Worm (Caenorhabditis elegans) whole organism, young adult: Measurements from ENCODE around the gene sshk-1.
A peak's percentile ranks its signal among the peaks of the same experiment; 100 is the strongest.

Source experiments
- B0261.1 ChIP-seq: sonication (generic microtip); optimal IDR thresholded peaks from 2 replicates; lab custom pipeline; 2016; ENCODE audit warnings: mild to moderate bottlenecking, missing genetic modification characterization, moderate library complexity, missing compliant biosample characterization
- D2030.7 ChIP-seq: fragments of 200-800 bp; sonication (Bioruptor generic); IDR thresholded peaks from 2 replicates; pipeline ENCODE4 v1.3.6; 2022; ENCODE audit warnings: missing genetic modification reagents, missing genetic modification characterization, missing compliant biosample characterization
- F33H1.4 ChIP-seq: fragments of 200-800 bp; sonication (Bioruptor generic); IDR thresholded peaks from 2 replicates; pipeline ENCODE4 v1.3.6; 2022; ENCODE audit warnings: missing genetic modification reagents, missing genetic modification characterization, missing compliant biosample characterization
- F37B4.10 ChIP-seq: fragments of 200-800 bp; sonication (Bioruptor generic); IDR thresholded peaks from 2 replicates; pipeline ENCODE4 v1.3.6; 2022; ENCODE audit warnings: missing genetic modification characterization, missing compliant biosample characterization
- F39B2.1 ChIP-seq: fragments of 200-800 bp; sonication (Bioruptor generic); IDR thresholded peaks from 2 replicates; pipeline ENCODE4 v1.3.6; 2022; ENCODE audit warnings: missing genetic modification reagents, missing genetic modification characterization, missing compliant biosample characterization
- F55B11.4 ChIP-seq: sonication (generic microtip); optimal IDR thresholded peaks from 2 replicates; lab custom pipeline; 2016; ENCODE audit warnings: missing compliant biosample characterization, missing genetic modification characterization, borderline replicate concordance; ENCODE audit not compliant: insufficient read depth
- F57A8.1 ChIP-seq: fragments of 200-800 bp; sonication (Bioruptor generic); optimal IDR thresholded peaks from 2 replicates; lab custom pipeline; 2018; ENCODE audit warnings: mild to moderate bottlenecking, missing genetic modification characterization, moderate library complexity, missing compliant biosample characterization
- T07F8.4 ChIP-seq: sonication (generic microtip); optimal IDR thresholded peaks from 2 replicates; lab custom pipeline; 2016; ENCODE audit warnings: mild to moderate bottlenecking, missing genetic modification characterization, moderate library complexity, missing compliant biosample characterization
- Y53G8AR.9 ChIP-seq: fragments of 200-800 bp; sonication (Bioruptor generic); conservative IDR thresholded peaks from 2 replicates; pipeline ENCODE4 v1.3.6; 2022; ENCODE audit warnings: missing genetic modification reagents, missing genetic modification characterization, missing compliant biosample characterization
- Y56A3A.18 ChIP-seq: fragments of 200-800 bp; sonication (Bioruptor generic); IDR thresholded peaks from 2 replicates; pipeline ENCODE4 v1.3.6; 2022; ENCODE audit warnings: missing genetic modification reagents, missing genetic modification characterization, missing compliant biosample characterization
- aptf-2 ChIP-seq: fragments of 200-800 bp; sonication (Bioruptor generic); conservative IDR thresholded peaks from 2 replicates; pipeline ENCODE4 v1.3.6; 2022; ENCODE audit warnings: missing genetic modification reagents, missing genetic modification characterization, missing compliant biosample characterization
- aptf-3 ChIP-seq: fragments of 200-800 bp; sonication (Bioruptor generic); IDR thresholded peaks from 2 replicates; pipeline ENCODE4 v1.3.6; 2022; ENCODE audit warnings: missing genetic modification characterization, missing compliant biosample characterization
- attf-5 ChIP-seq: fragments of 200-800 bp; sonication (Bioruptor generic); optimal IDR thresholded peaks from 2 replicates; lab custom pipeline; 2018; ENCODE audit warnings: mild to moderate bottlenecking, missing genetic modification characterization, missing compliant biosample characterization
- die-1 ChIP-seq: sonication (generic microtip); optimal IDR thresholded peaks from 2 replicates; lab custom pipeline; 2016; ENCODE audit warnings: missing genotype, mild to moderate bottlenecking, missing genetic modification characterization, missing compliant biosample characterization
- dpff-1 ChIP-seq: sonication (generic microtip); optimal IDR thresholded peaks from 2 replicates; lab custom pipeline; 2017; ENCODE audit warnings: mild to moderate bottlenecking, missing genetic modification characterization, missing compliant biosample characterization
- efl-1 ChIP-seq: fragments of 150-350 bp; optimal IDR thresholded peaks from 2 replicates; lab custom pipeline; 2014; ENCODE audit warnings: missing biosample characterization, missing genetic modification reagents, missing genetic modification characterization
- egl-44 ChIP-seq: fragments of 200-800 bp; sonication (Bioruptor generic); IDR thresholded peaks from 2 replicates; pipeline ENCODE4 v1.3.6; 2022; ENCODE audit warnings: missing genetic modification reagents, missing genetic modification characterization, missing compliant biosample characterization
- hlh-26 ChIP-seq: fragments of 200-800 bp; sonication (Bioruptor generic); conservative IDR thresholded peaks from 2 replicates; pipeline ENCODE4 v1.3.6; 2022; ENCODE audit warnings: missing genetic modification reagents, missing genetic modification characterization, missing compliant biosample characterization
- hmg-1.2 ChIP-seq: fragments of 200-800 bp; sonication (Bioruptor generic); IDR thresholded peaks from 2 replicates; pipeline ENCODE4 v1.3.6; 2022; ENCODE audit warnings: missing genetic modification reagents, missing genetic modification characterization, missing compliant biosample characterization
- hrde-1 ChIP-seq: sonication (generic microtip); optimal IDR thresholded peaks from 2 replicates; lab custom pipeline; 2016; ENCODE audit warnings: missing genetic modification characterization, mild to moderate bottlenecking, missing compliant biosample characterization, moderate library complexity, missing genotype, missing genetic modification reagents, borderline replicate concordance
- lag-1 ChIP-seq: fragments of 200-800 bp; sonication (Bioruptor generic); IDR thresholded peaks from 2 replicates; pipeline ENCODE4 v1.3.6; 2022; ENCODE audit warnings: missing genetic modification reagents, missing genetic modification characterization, missing compliant biosample characterization
- let-607 ChIP-seq, 2 experiments: fragments of 200-800 bp in 1 of 2; sonication (Bioruptor generic) in 1 of 2; sonication (generic microtip) in 1 of 2; optimal IDR thresholded peaks; 2 replicates each; lab custom pipeline; 2016 to 2018; ENCODE audit warnings: mild to moderate bottlenecking in 2 of 2, missing compliant biosample characterization in 2 of 2, missing genetic modification characterization in 2 of 2, moderate library complexity in 2 of 2, missing genotype in 1 of 2
- lin-40 ChIP-seq: sonication (generic microtip); optimal IDR thresholded peaks from 2 replicates; lab custom pipeline; 2016; ENCODE audit warnings: missing genetic modification characterization, mild to moderate bottlenecking, missing compliant biosample characterization, missing genotype, missing genetic modification reagents
- lin-54 ChIP-seq: fragments of 200-800 bp; sonication (Bioruptor generic); optimal IDR thresholded peaks from 2 replicates; lab custom pipeline; 2018; ENCODE audit warnings: mild to moderate bottlenecking, missing genetic modification characterization, missing compliant biosample characterization
- lsl-1 ChIP-seq: fragments of 200-800 bp; sonication (Bioruptor generic); optimal IDR thresholded peaks from 2 replicates; lab custom pipeline; 2018; ENCODE audit warnings: mild to moderate bottlenecking, missing genetic modification characterization, moderate library complexity, missing compliant biosample characterization
- madf-3 ChIP-seq: fragments of 200-800 bp; sonication (Bioruptor generic); IDR thresholded peaks from 2 replicates; pipeline ENCODE4 v1.3.6; 2022; ENCODE audit warnings: missing genetic modification reagents, missing genetic modification characterization, missing compliant biosample characterization
- madf-8 ChIP-seq: fragments of 200-800 bp; sonication (Bioruptor generic); conservative IDR thresholded peaks from 2 replicates; pipeline ENCODE4 v1.3.6; 2022; ENCODE audit warnings: missing genetic modification reagents, missing genetic modification characterization, missing compliant biosample characterization
- mel-28 ChIP-seq: sonication (generic microtip); optimal IDR thresholded peaks from 2 replicates; lab custom pipeline; 2016; ENCODE audit warnings: borderline replicate concordance, mild to moderate bottlenecking, missing genetic modification characterization, missing compliant biosample characterization
- mes-4 ChIP-seq: sonication (generic microtip); optimal IDR thresholded peaks from 2 replicates; lab custom pipeline; 2016; ENCODE audit warnings: missing genotype, missing genetic modification characterization, missing compliant biosample characterization
- mxl-1 ChIP-seq: sonication (generic microtip); optimal IDR thresholded peaks from 2 replicates; lab custom pipeline; 2016; ENCODE audit warnings: missing genetic modification characterization, missing compliant biosample characterization
- nfya-1 ChIP-seq: sonication (generic microtip); optimal IDR thresholded peaks from 2 replicates; lab custom pipeline; 2017; ENCODE audit warnings: antibody characterized with exemption, missing compliant biosample characterization, missing genetic modification characterization, borderline replicate concordance; ENCODE audit not compliant: insufficient read depth
- nhr-120 ChIP-seq: fragments of 200-800 bp; sonication (Bioruptor generic); IDR thresholded peaks from 2 replicates; pipeline ENCODE4 v1.3.6; 2022; ENCODE audit warnings: missing genetic modification characterization, missing compliant biosample characterization
- nhr-27 ChIP-seq: fragments of 200-800 bp; sonication (Bioruptor generic); optimal IDR thresholded peaks from 2 replicates; lab custom pipeline; 2018; ENCODE audit warnings: mild to moderate bottlenecking, missing genetic modification characterization, moderate library complexity, missing compliant biosample characterization
- rcor-1 ChIP-seq: fragments of 200-800 bp; sonication (Bioruptor generic); IDR thresholded peaks from 2 replicates; pipeline ENCODE4 v1.3.6; 2022; ENCODE audit warnings: missing genetic modification reagents, missing genetic modification characterization, missing compliant biosample characterization
- repo-1 ChIP-seq: sonication (generic microtip); optimal IDR thresholded peaks from 2 replicates; lab custom pipeline; 2017; ENCODE audit warnings: mild to moderate bottlenecking, missing genetic modification characterization, missing compliant biosample characterization
- sea-2 ChIP-seq: fragments of 200-800 bp; sonication (Bioruptor generic); IDR thresholded peaks from 2 replicates; pipeline ENCODE4 v1.3.6; 2022; ENCODE audit warnings: missing genetic modification characterization, missing compliant biosample characterization
- snpc-1.1 ChIP-seq: sonication (generic microtip); optimal IDR thresholded peaks from 2 replicates; lab custom pipeline; 2017; ENCODE audit warnings: missing genetic modification characterization, mild to moderate bottlenecking, missing compliant biosample characterization, antibody characterized with exemption, moderate library complexity, missing genotype, missing genetic modification reagents; ENCODE audit not compliant: insufficient read depth
- snpc-1.3 ChIP-seq: sonication (generic microtip); optimal IDR thresholded peaks from 2 replicates; lab custom pipeline; 2017; ENCODE audit warnings: missing genetic modification characterization, mild to moderate bottlenecking, missing compliant biosample characterization, antibody characterized with exemption, moderate library complexity, missing genotype, missing genetic modification reagents; ENCODE audit not compliant: insufficient read depth
- snpc-4 ChIP-seq, 5 experiments: fragments of 150-350 bp in 1 of 5; sonication (generic microtip) in 4 of 5; optimal IDR thresholded peaks; 2 replicates each; lab custom pipeline; 2014 to 2018; ENCODE audit warnings: missing genetic modification characterization in 5 of 5, missing biosample characterization in 3 of 5, antibody characterized with exemption in 2 of 5, mild to moderate bottlenecking in 2 of 5, missing compliant biosample characterization in 2 of 5, missing genotype in 2 of 5, moderate library complexity in 2 of 5, missing genetic modification reagents in 1 of 5
- tbp1 ChIP-seq: fragments of 200-800 bp; sonication (Bioruptor generic); optimal IDR thresholded peaks from 2 replicates; lab custom pipeline; 2018; ENCODE audit warnings: mild to moderate bottlenecking, missing genetic modification characterization, missing compliant biosample characterization
- unc-130 ChIP-seq: sonication (generic microtip); optimal IDR thresholded peaks from 2 replicates; lab custom pipeline; 2016; ENCODE audit warnings: missing genetic modification reagents, missing genetic modification characterization, missing compliant biosample characterization
- zfh-2 ChIP-seq: fragments of 200-800 bp; sonication (Bioruptor generic); conservative IDR thresholded peaks from 2 replicates; pipeline ENCODE4 v1.3.6; 2022; ENCODE audit warnings: missing genetic modification reagents, missing genetic modification characterization, missing compliant biosample characterization
- ztf-18 ChIP-seq: sonication (generic microtip); optimal IDR thresholded peaks from 2 replicates; lab custom pipeline; 2016; ENCODE audit warnings: missing genotype, mild to moderate bottlenecking, missing genetic modification characterization, missing compliant biosample characterization
- ztf-25 ChIP-seq: fragments of 200-800 bp; sonication (Bioruptor generic); IDR thresholded peaks from 2 replicates; pipeline ENCODE4 v1.3.6; 2022; ENCODE audit warnings: missing genetic modification reagents, missing genetic modification characterization, missing compliant biosample characterization
- ztf-26 ChIP-seq: sonication (generic microtip); optimal IDR thresholded peaks from 2 replicates; lab custom pipeline; 2017; ENCODE audit warnings: missing genetic modification characterization, missing compliant biosample characterization
- ztf-28 ChIP-seq: fragments of 200-800 bp; sonication (Bioruptor generic); IDR thresholded peaks from 2 replicates; pipeline ENCODE4 v1.3.6; 2022; ENCODE audit warnings: missing genetic modification reagents, missing genetic modification characterization, missing compliant biosample characterization

Gene sshk-1

ce11 chrV:20845524-20846208 lies 29.7 kb downstream of the sshk-1 start, which contains the start of the genes F31D4.2 and fkb-6 (continued):
- TF ChIP-seq F57A8.1 (GFP tag; lab: Kevin White, UChicago) (no peak), F55B11.4 (tag; lab: Kevin White, UChicago) (no peak), ztf-25 (GFP tag; lab: Robert Waterston, UW) (no peak), unc-130 (GFP tag; lab: Kevin White, UChicago) (no peak), snpc-4 (GFP tag; optimal IDR thresholded peaks at IDR 0.05; lab: Kevin White, UChicago) (no peak), snpc-4 (tag; optimal IDR thresholded peaks at IDR 0.05; lab: Kevin White, UChicago) (peak in 3 of 4 experiments; percentile 6 to 60 (median 23)), T07F8.4 (tag; lab: Kevin White, UChicago) (no peak), F33H1.4 (0 out of 2 replicates have a peak, but pooled peaks have one; percentile 7), Y56A3A.18 (GFP tag; lab: Robert Waterston, UW) (no peak), F37B4.10 (GFP tag; lab: Robert Waterston, UW) (no peak), aptf-3 (GFP tag; lab: Robert Waterston, UW) (no peak), mel-28 (tag; lab: Kevin White, UChicago) (no peak), nhr-27 (tag; lab: Kevin White, UChicago) (no peak), lsl-1 (GFP tag; lab: Kevin White, UChicago) (peak; percentile 88), ztf-18 (tag; lab: Kevin White, UChicago) (no peak), efl-1 (GFP tag; lab: Kevin White, UChicago) (no peak), hlh-26 (GFP tag; lab: Robert Waterston, UW) (no peak), snpc-1.3 (tag; lab: Kevin White, UChicago) (no peak), B0261.1 (tag; lab: Kevin White, UChicago) (no peak), lin-40 (peak; percentile 57), die-1 (tag; lab: Kevin White, UChicago) (no peak), aptf-2 (GFP tag; lab: Robert Waterston, UW) (no peak), rcor-1 (GFP tag; lab: Robert Waterston, UW) (peak; percentile 79), Y53G8AR.9 (GFP tag; lab: Robert Waterston, UW) (peak; percentile 67), ztf-28 (GFP tag; lab: Robert Waterston, UW) (no peak), lag-1 (GFP tag; lab: Robert Waterston, UW) (no peak), snpc-1.1 (peak; percentile 18), nfya-1 (tag; lab: Kevin White, UChicago) (no peak), madf-3 (0 out of 2 replicates have a peak, but pooled peaks have one; percentile 25), let-607 (tag; optimal IDR thresholded peaks at IDR 0.05; lab: Kevin White, UChicago) (no peak), madf-8 (GFP tag; lab: Robert Waterston, UW) (peak; percentile 14; the same call in 1 of the 2 replicates), nhr-120 (GFP tag; lab: Robert Waterston, UW) (no peak), egl-44 (GFP tag; lab: Robert Waterston, UW) (no peak), D2030.7 (GFP tag; lab: Robert Waterston, UW) (peak; percentile 89), mxl-1 (tag; lab: Kevin White, UChicago) (no peak), hrde-1 (no peak), F39B2.1 (no peak), ztf-26 (no peak), dpff-1 (no peak), repo-1 (no peak), tbp1 (peak; percentile 58), zfh-2 (GFP tag; lab: Robert Waterston, UW) (no peak), sea-2 (no peak), mes-4 (no peak), hmg-1.2 (GFP tag; lab: Robert Waterston, UW) (peak; percentile 50), attf-5 (GFP tag; lab: Kevin White, UChicago) (peak; percentile 43), lin-54 (GFP tag; lab: Kevin White, UChicago) (peak; percentile 61)
